Fruit fly (Drosophila melanogaster) whole organism, prepupa: ENCODE measurements around the gene sick.

Source experiments
- Blimp-1 ChIP-seq: fragments of 200-800 bp; sonication (Bioruptor generic); optimal IDR thresholded peaks from 3 replicates; lab custom pipeline; 2017; ENCODE audit warnings: missing biosample characterization, missing genetic modification characterization, mild to moderate bottlenecking, moderate library complexity, missing genetic modification reagents
- CG10669 ChIP-seq: fragments of 200-800 bp; sonication (Bioruptor generic); optimal IDR thresholded peaks from 3 replicates; lab custom pipeline; 2018; ENCODE audit warnings: missing biosample characterization, mild to moderate bottlenecking, missing genetic modification characterization, moderate library complexity
- CG11294 ChIP-seq: fragments of 200-800 bp; sonication (Bioruptor generic); IDR thresholded peaks from 2 replicates; pipeline ENCODE4 v1.3.6; 2022; ENCODE audit warnings: missing biosample characterization, missing genetic modification characterization
- CG11762 ChIP-seq: fragments of 200-800 bp; sonication (Bioruptor generic); optimal IDR thresholded peaks from 3 replicates; lab custom pipeline; 2016; ENCODE audit warnings: missing biosample characterization, missing genetic modification characterization; ENCODE audit not compliant: insufficient read depth
- CG11902 ChIP-seq: fragments of 200-800 bp; sonication (Bioruptor generic); optimal IDR thresholded peaks from 3 replicates; lab custom pipeline; 2016; ENCODE audit warnings: missing biosample characterization, missing genetic modification characterization
- CG15336 ChIP-seq: fragments of 200-800 bp; sonication (Bioruptor generic); IDR thresholded peaks from 2 replicates; pipeline ENCODE4 v1.3.6; 2022; ENCODE audit warnings: missing biosample characterization, missing genetic modification characterization
- CG1621 ChIP-seq: fragments of 200-800 bp; sonication (Bioruptor generic); optimal IDR thresholded peaks from 3 replicates; lab custom pipeline; 2018; ENCODE audit warnings: missing biosample characterization, mild to moderate bottlenecking, missing genetic modification characterization
- CG16779 ChIP-seq: fragments of 200-800 bp; sonication (Bioruptor generic); optimal IDR thresholded peaks from 3 replicates; lab custom pipeline; 2017; ENCODE audit warnings: missing biosample characterization, mild to moderate bottlenecking, missing genetic modification characterization
- CG3032 ChIP-seq: fragments of 200-800 bp; optimal IDR thresholded peaks from 2 replicates; lab custom pipeline; 2019; ENCODE audit warnings: missing biosample characterization, mild to moderate bottlenecking, missing genetic modification characterization, moderate library complexity
- CG31627 ChIP-seq: fragments of 200-800 bp; sonication (Bioruptor generic); optimal IDR thresholded peaks from 3 replicates; lab custom pipeline; 2016; ENCODE audit warnings: missing biosample characterization, missing genetic modification characterization
- CG32006 ChIP-seq: fragments of 200-800 bp; sonication (Bioruptor generic); optimal IDR thresholded peaks from 3 replicates; lab custom pipeline; 2017; ENCODE audit warnings: missing biosample characterization, mild to moderate bottlenecking, missing genetic modification characterization
- CG34406 ChIP-seq: fragments of 200-800 bp; sonication (Bioruptor generic); optimal IDR thresholded peaks from 3 replicates; lab custom pipeline; 2016; ENCODE audit warnings: missing biosample characterization, missing genetic modification characterization
- CG3919 ChIP-seq: fragments of 200-800 bp; sonication (Bioruptor generic); optimal IDR thresholded peaks from 3 replicates; lab custom pipeline; 2016; ENCODE audit warnings: missing biosample characterization, missing genetic modification characterization
- CG4318 ChIP-seq: fragments of 200-800 bp; sonication (Bioruptor generic); optimal IDR thresholded peaks from 3 replicates; lab custom pipeline; 2017; ENCODE audit warnings: missing biosample characterization, mild to moderate bottlenecking, missing genetic modification characterization
- CG6163 ChIP-seq: fragments of 200-800 bp; sonication (Bioruptor generic); IDR thresholded peaks from 3 replicates; pipeline ENCODE4 v1.3.6; 2022; ENCODE audit warnings: missing biosample characterization, missing genetic modification characterization
- CG6276 ChIP-seq: fragments of 200-800 bp; sonication (Bioruptor generic); optimal IDR thresholded peaks from 2 replicates; lab custom pipeline; 2017; ENCODE audit warnings: missing biosample characterization, mild to moderate bottlenecking, missing genetic modification characterization
- CG6792 ChIP-seq: fragments of 200-800 bp; sonication (Bioruptor generic); optimal IDR thresholded peaks from 3 replicates; lab custom pipeline; 2016; ENCODE audit warnings: missing biosample characterization, missing genetic modification characterization
- CG6808 ChIP-seq: fragments of 200-800 bp; sonication (Bioruptor generic); optimal IDR thresholded peaks from 3 replicates; lab custom pipeline; 2017; ENCODE audit warnings: missing biosample characterization, missing genetic modification characterization, mild to moderate bottlenecking, moderate library complexity, missing genetic modification reagents
- CG6854 ChIP-seq: fragments of 200-800 bp; sonication (Bioruptor generic); optimal IDR thresholded peaks from 2 replicates; lab custom pipeline; 2017; ENCODE audit warnings: missing biosample characterization, mild to moderate bottlenecking, missing genetic modification characterization
- CG8119 ChIP-seq: fragments of 200-800 bp; sonication (Bioruptor generic); IDR thresholded peaks from 3 replicates; pipeline ENCODE4 v1.3.6; 2022; ENCODE audit warnings: missing biosample characterization, missing genetic modification characterization
- CG8319 ChIP-seq: fragments of 200-800 bp; sonication (Bioruptor generic); optimal IDR thresholded peaks from 3 replicates; lab custom pipeline; 2016; ENCODE audit warnings: missing biosample characterization, missing genetic modification characterization
- CG8632 ChIP-seq: fragments of 200-800 bp; sonication (Bioruptor generic); optimal IDR thresholded peaks from 3 replicates; lab custom pipeline; 2016; ENCODE audit warnings: missing biosample characterization, missing genetic modification characterization
- CG9139 ChIP-seq: fragments of 200-800 bp; sonication (Bioruptor generic); optimal IDR thresholded peaks from 3 replicates; lab custom pipeline; 2017; ENCODE audit warnings: missing biosample characterization, mild to moderate bottlenecking, missing genetic modification characterization
- Eip75B ChIP-seq: fragments of 200-800 bp; sonication (Bioruptor generic); optimal IDR thresholded peaks from 3 replicates; lab custom pipeline; 2016; ENCODE audit warnings: missing biosample characterization, missing genetic modification characterization
- Ets21C ChIP-seq: fragments of 200-800 bp; sonication (Bioruptor generic); optimal IDR thresholded peaks from 3 replicates; lab custom pipeline; 2016; ENCODE audit warnings: missing biosample characterization, missing genetic modification characterization
- Ets96B ChIP-seq: fragments of 200-800 bp; optimal IDR thresholded peaks from 2 replicates; lab custom pipeline; 2019; ENCODE audit warnings: missing biosample characterization, mild to moderate bottlenecking, missing genetic modification characterization, moderate library complexity
- Hr39 ChIP-seq: fragments of 200-800 bp; sonication (Bioruptor generic); optimal IDR thresholded peaks from 2 replicates; lab custom pipeline; 2016; ENCODE audit warnings: missing biosample characterization, missing genetic modification characterization
- Hr4 ChIP-seq: fragments of 200-800 bp; sonication (Bioruptor generic); optimal IDR thresholded peaks from 3 replicates; lab custom pipeline; 2016; ENCODE audit warnings: missing biosample characterization, missing genetic modification characterization
- Met ChIP-seq: fragments of 200-800 bp; sonication (Bioruptor generic); optimal IDR thresholded peaks from 3 replicates; lab custom pipeline; 2016; ENCODE audit warnings: missing biosample characterization, missing genetic modification characterization
- OdsH ChIP-seq: fragments of 200-800 bp; sonication (Bioruptor generic); optimal IDR thresholded peaks from 3 replicates; lab custom pipeline; 2016; ENCODE audit warnings: missing biosample characterization, missing genetic modification characterization
- Smox ChIP-seq: fragments of 200-800 bp; sonication (Bioruptor generic); optimal IDR thresholded peaks from 3 replicates; lab custom pipeline; 2016; ENCODE audit warnings: missing biosample characterization, missing genetic modification characterization
- Sox102F ChIP-seq: fragments of 200-800 bp; sonication (Bioruptor generic); optimal IDR thresholded peaks from 2 replicates; lab custom pipeline; 2016; ENCODE audit warnings: missing biosample characterization, mild to moderate bottlenecking, missing genetic modification characterization
- Sox14 ChIP-seq: fragments of 200-800 bp; sonication (Bioruptor generic); optimal IDR thresholded peaks from 3 replicates; lab custom pipeline; 2016; ENCODE audit warnings: missing biosample characterization, missing genetic modification characterization
- Sox15 ChIP-seq: fragments of 200-800 bp; sonication (Bioruptor generic); optimal IDR thresholded peaks from 3 replicates; lab custom pipeline; 2016; ENCODE audit warnings: missing biosample characterization, missing genetic modification characterization
- achi ChIP-seq: fragments of 200-800 bp; sonication (Bioruptor generic); optimal IDR thresholded peaks from 3 replicates; lab custom pipeline; 2016; ENCODE audit warnings: missing biosample characterization, missing genetic modification characterization
- acj6 ChIP-seq: fragments of 200-800 bp; sonication (Bioruptor generic); optimal IDR thresholded peaks from 3 replicates; lab custom pipeline; 2016; ENCODE audit warnings: missing biosample characterization, missing genetic modification characterization
- cyc ChIP-seq: fragments of 200-800 bp; sonication (Bioruptor generic); optimal IDR thresholded peaks from 3 replicates; lab custom pipeline; 2016; ENCODE audit warnings: missing biosample characterization, missing genetic modification characterization
- dac ChIP-seq: fragments of 200-800 bp; sonication (Bioruptor generic); optimal IDR thresholded peaks from 2 replicates; lab custom pipeline; 2017; ENCODE audit warnings: missing biosample characterization, mild to moderate bottlenecking, missing genetic modification characterization
- dsx ChIP-seq: fragments of 200-800 bp; optimal IDR thresholded peaks from 3 replicates; lab custom pipeline; 2019; ENCODE audit warnings: missing biosample characterization, mild to moderate bottlenecking, missing genetic modification characterization, moderate library complexity; ENCODE audit not compliant: poor library complexity, severe bottlenecking
- esn ChIP-seq: fragments of 200-800 bp; sonication (Bioruptor generic); optimal IDR thresholded peaks from 2 replicates; lab custom pipeline; 2016; ENCODE audit warnings: missing biosample characterization, mild to moderate bottlenecking, missing genetic modification characterization, moderate library complexity
- fd59A ChIP-seq: fragments of 200-800 bp; sonication (Bioruptor generic); optimal IDR thresholded peaks from 2 replicates; lab custom pipeline; 2017; ENCODE audit warnings: missing biosample characterization, mild to moderate bottlenecking, missing genetic modification characterization, missing genetic modification reagents
- fd85E ChIP-seq: fragments of 200-800 bp; sonication (Bioruptor generic); optimal IDR thresholded peaks from 3 replicates; lab custom pipeline; 2016; ENCODE audit warnings: missing biosample characterization, missing genetic modification characterization
- fkh ChIP-seq: fragments of 200-800 bp; sonication (Bioruptor generic); optimal IDR thresholded peaks from 3 replicates; lab custom pipeline; 2017; ENCODE audit warnings: missing biosample characterization, mild to moderate bottlenecking, missing genetic modification characterization, moderate library complexity
- net ChIP-seq: fragments of 200-800 bp; sonication (Bioruptor generic); optimal IDR thresholded peaks from 3 replicates; lab custom pipeline; 2016; ENCODE audit warnings: missing biosample characterization, missing genetic modification characterization
- pdm3 ChIP-seq: fragments of 200-800 bp; sonication (Bioruptor generic); optimal IDR thresholded peaks from 3 replicates; lab custom pipeline; 2016; ENCODE audit warnings: missing biosample characterization, missing genetic modification characterization
- salr ChIP-seq, 2 experiments: fragments of 200-800 bp; sonication (Bioruptor generic); optimal IDR thresholded peaks; 3 replicates each; lab custom pipeline; 2016 to 2018; ENCODE audit warnings: missing biosample characterization in 2 of 2, missing genetic modification characterization in 2 of 2, mild to moderate bottlenecking in 1 of 2
- spab ChIP-seq: fragments of 200-800 bp; sonication (Bioruptor generic); optimal IDR thresholded peaks from 2 replicates; lab custom pipeline; 2017; ENCODE audit warnings: missing biosample characterization, mild to moderate bottlenecking, missing genetic modification characterization, missing genetic modification reagents
- ss ChIP-seq, 2 experiments: fragments of 200-800 bp; sonication (Bioruptor generic); optimal IDR thresholded peaks; 2 replicates in 1 of 2; 3 replicates in 1 of 2; lab custom pipeline; 2017 to 2018; ENCODE audit warnings: mild to moderate bottlenecking in 2 of 2, missing biosample characterization in 2 of 2, missing genetic modification characterization in 2 of 2, moderate library complexity in 1 of 2
- svp ChIP-seq: fragments of 200-800 bp; sonication (Bioruptor generic); peaks from one replicate; lab custom pipeline; 2016; ENCODE audit warnings: missing biosample characterization, missing genetic modification characterization
- topi ChIP-seq: fragments of 200-800 bp; sonication (Bioruptor generic); optimal IDR thresholded peaks from 3 replicates; lab custom pipeline; 2016; ENCODE audit warnings: missing biosample characterization, missing genetic modification characterization

sick gene

dm6 chr2L:19790553-19791320, 5.4 kb upstream of the sick start:
- TF ChIP-seq net (GFP tag; lab: Kevin White, UChicago) (peak; percentile 6), CG10669 (GFP tag; lab: Kevin White, UChicago) (no peak), CG6163 (0 out of 3 replicates have a peak, but pooled peaks have one; percentile 14), CG11294 (GFP tag; lab: Robert Waterston, UW) (no peak), Sox14 (GFP tag; lab: Kevin White, UChicago) (peak; percentile 16), CG8319 (no peak), Ets21C (no peak), Met (GFP tag; lab: Kevin White, UChicago) (peak; percentile 44), esn (peak; percentile 45), CG31627 (GFP tag; lab: Kevin White, UChicago) (no peak), CG8632 (GFP tag; lab: Kevin White, UChicago) (no peak), Eip75B (GFP tag; lab: Kevin White, UChicago) (peak; percentile 22), Sox102F (GFP tag; lab: Kevin White, UChicago) (no peak), acj6 (GFP tag; lab: Kevin White, UChicago) (no peak), OdsH (no peak), cyc (GFP tag; lab: Kevin White, UChicago) (no peak), CG1621 (tag; lab: Kevin White, UChicago) (no peak), fkh (GFP tag; lab: Kevin White, UChicago) (no peak), dsx (GFP tag; lab: Kevin White, UChicago) (no peak), ss (GFP tag; optimal IDR thresholded peaks at IDR 0.05; lab: Kevin White, UChicago) (no peak), fd85E (GFP tag; lab: Kevin White, UChicago) (no peak), CG3032 (tag; lab: Kevin White, UChicago) (peak; percentile 19), Hr39 (GFP tag; lab: Kevin White, UChicago) (no peak), pdm3 (GFP tag; lab: Kevin White, UChicago) (peak; percentile 30), spab (peak; percentile 1), CG11762 (GFP tag; lab: Kevin White, UChicago) (no peak), CG6854 (GFP tag; lab: Kevin White, UChicago) (no peak), achi (peak; percentile 8), CG6808 (GFP tag; lab: Kevin White, UChicago) (peak; percentile 2), fd59A (no peak), CG32006 (peak; percentile 68), CG6792 (no peak), Smox (no peak), CG8119 (GFP tag; lab: Robert Waterston, UW) (no peak), CG3919 (peak; percentile 1), CG11902 (GFP tag; lab: Kevin White, UChicago) (no peak), svp (GFP tag; lab: Kevin White, UChicago) (peak; percentile 7), Hr4 (GFP tag; lab: Kevin White, UChicago) (peak; percentile 24), CG6276 (GFP tag; lab: Kevin White, UChicago) (peak; percentile 17), Ets96B (tag; lab: Kevin White, UChicago) (no peak), CG16779 (tag; lab: Kevin White, UChicago) (no peak), topi (GFP tag; lab: Kevin White, UChicago) (peak; percentile 16), dac (GFP tag; lab: Kevin White, UChicago) (no peak), CG4318 (GFP tag; lab: Kevin White, UChicago) (peak; percentile 4), salr (GFP tag; optimal IDR thresholded peaks at IDR 0.05; lab: Kevin White, UChicago) (peak in 1 of 2 experiments; percentile 44), CG9139 (GFP tag; lab: Kevin White, UChicago) (no peak), Sox15 (GFP tag; lab: Kevin White, UChicago) (peak; percentile 3), CG34406 (GFP tag; lab: Kevin White, UChicago) (no peak), Blimp-1 (GFP tag; lab: Kevin White, UChicago) (no peak), CG15336 (GFP tag; lab: Robert Waterston, UW) (no peak)
